Worm (Caenorhabditis elegans) whole organism, mixed stage, embryonic: Measurements from ENCODE around the gene srsx-25.

Experiments
- M03D4.4 ChIP-seq: sonication (generic microtip); optimal IDR thresholded peaks from 2 replicates; lab custom pipeline; 2017; ENCODE audit warnings: mild to moderate bottlenecking, missing genetic modification characterization, missing compliant biosample characterization
- bed-3 ChIP-seq: fragments of 200-800 bp; sonication (Bioruptor generic); optimal IDR thresholded peaks from 3 replicates; lab custom pipeline; 2018; ENCODE audit warnings: mild to moderate bottlenecking, missing genetic modification characterization, moderate library complexity, missing compliant biosample characterization
- blmp-1 ChIP-seq: fragments of 150-350 bp; optimal IDR thresholded peaks from 2 replicates; lab custom pipeline; 2014; ENCODE audit warnings: missing biosample characterization, missing genetic modification characterization
- ceh-39 ChIP-seq: fragments of 150-350 bp; optimal IDR thresholded peaks from 2 replicates; lab custom pipeline; 2014; ENCODE audit warnings: missing biosample characterization, missing genetic modification characterization
- ceh-43 ChIP-seq: fragments of 200-800 bp; sonication (Bioruptor generic); optimal IDR thresholded peaks from 2 replicates; lab custom pipeline; 2018; ENCODE audit warnings: mild to moderate bottlenecking, missing genetic modification characterization, moderate library complexity, missing compliant biosample characterization
- ces-1 ChIP-seq: fragments of 150-350 bp; optimal IDR thresholded peaks from 2 replicates; lab custom pipeline; 2014; ENCODE audit warnings: missing biosample characterization, missing genetic modification reagents, missing genetic modification characterization
- cnd-1 ChIP-seq: fragments of 200-800 bp; sonication (Bioruptor generic); optimal IDR thresholded peaks from 2 replicates; lab custom pipeline; 2018; ENCODE audit warnings: mild to moderate bottlenecking, missing genetic modification characterization, missing compliant biosample characterization
- drap-1 ChIP-seq: fragments of 200-800 bp; sonication (Bioruptor generic); optimal IDR thresholded peaks from 3 replicates; lab custom pipeline; 2018; ENCODE audit warnings: mild to moderate bottlenecking, missing genetic modification characterization, missing compliant biosample characterization
- elt-1 ChIP-seq: sonication (generic microtip); optimal IDR thresholded peaks from 2 replicates; lab custom pipeline; 2017; ENCODE audit warnings: missing genetic modification characterization, mild to moderate bottlenecking, missing compliant biosample characterization, antibody characterized with exemption, moderate library complexity, borderline replicate concordance; ENCODE audit not compliant: insufficient read depth
- elt-3 ChIP-seq: fragments of 150-350 bp; optimal IDR thresholded peaks from 2 replicates; lab custom pipeline; 2014; ENCODE audit warnings: missing biosample characterization, missing genetic modification characterization
- flh-1 ChIP-seq: fragments of 200-800 bp; sonication (Bioruptor generic); optimal IDR thresholded peaks from 2 replicates; lab custom pipeline; 2018; ENCODE audit warnings: mild to moderate bottlenecking, missing genetic modification characterization, moderate library complexity, missing compliant biosample characterization
- ham-2 ChIP-seq: fragments of 200-800 bp; sonication (Bioruptor generic); optimal IDR thresholded peaks from 2 replicates; lab custom pipeline; 2018; ENCODE audit warnings: mild to moderate bottlenecking, missing genetic modification characterization, missing compliant biosample characterization
- hlh-1 ChIP-seq: fragments of 150-350 bp; optimal IDR thresholded peaks from 2 replicates; lab custom pipeline; 2014; ENCODE audit warnings: missing biosample characterization, missing genetic modification reagents, missing genetic modification characterization
- lin-13 ChIP-seq: fragments of 150-350 bp; optimal IDR thresholded peaks from 2 replicates; lab custom pipeline; 2014; ENCODE audit warnings: missing biosample characterization, missing genetic modification characterization
- lin-32 ChIP-seq: fragments of 200-800 bp; sonication (Bioruptor generic); optimal IDR thresholded peaks from 2 replicates; lab custom pipeline; 2018; ENCODE audit warnings: mild to moderate bottlenecking, missing genetic modification characterization, missing compliant biosample characterization
- mab-5 ChIP-seq: fragments of 150-350 bp; optimal IDR thresholded peaks from 2 replicates; lab custom pipeline; 2014; ENCODE audit warnings: missing biosample characterization, missing genetic modification characterization
- mep-1 ChIP-seq: fragments of 150-350 bp; optimal IDR thresholded peaks from 2 replicates; lab custom pipeline; 2017; ENCODE audit warnings: missing biosample characterization, missing genetic modification reagents, missing genetic modification characterization, inconsistent platforms
- mls-2 ChIP-seq: sonication (generic microtip); optimal IDR thresholded peaks from 2 replicates; lab custom pipeline; 2016; ENCODE audit warnings: mild to moderate bottlenecking, missing genetic modification characterization, moderate library complexity, missing compliant biosample characterization
- nhr-12 ChIP-seq: fragments of 150-350 bp; optimal IDR thresholded peaks from 2 replicates; lab custom pipeline; 2014; ENCODE audit warnings: missing biosample characterization, missing genetic modification characterization
- nhr-2 ChIP-seq: fragments of 150-350 bp; optimal IDR thresholded peaks from 2 replicates; lab custom pipeline; 2014; ENCODE audit warnings: missing biosample characterization, missing genetic modification characterization
- nhr-237 ChIP-seq: fragments of 150-350 bp; optimal IDR thresholded peaks from 2 replicates; lab custom pipeline; 2014; ENCODE audit warnings: missing biosample characterization, missing genetic modification characterization
- nhr-28 ChIP-seq: fragments of 150-350 bp; optimal IDR thresholded peaks from 2 replicates; lab custom pipeline; 2014; ENCODE audit warnings: missing biosample characterization, missing genetic modification characterization
- nhr-76 ChIP-seq: sonication (generic microtip); optimal IDR thresholded peaks from 2 replicates; lab custom pipeline; 2017; ENCODE audit warnings: missing biosample characterization, missing genetic modification characterization
- pha-4 ChIP-seq: fragments of 150-350 bp; optimal IDR thresholded peaks from 2 replicates; lab custom pipeline; 2018; ENCODE audit warnings: missing biosample characterization, missing genetic modification reagents, missing genetic modification characterization
- sptf-1 ChIP-seq: sonication (generic microtip); optimal IDR thresholded peaks from 2 replicates; lab custom pipeline; 2017; ENCODE audit warnings: mild to moderate bottlenecking, missing genetic modification characterization, moderate library complexity, missing compliant biosample characterization
- tbx-8 ChIP-seq: fragments of 200-800 bp; sonication (Bioruptor generic); optimal IDR thresholded peaks from 2 replicates; lab custom pipeline; 2018; ENCODE audit warnings: mild to moderate bottlenecking, missing genetic modification characterization, moderate library complexity, missing compliant biosample characterization
- unc-120 ChIP-seq: sonication (generic microtip); optimal IDR thresholded peaks from 2 replicates; lab custom pipeline; 2017; ENCODE audit warnings: missing genetic modification characterization, missing compliant biosample characterization; ENCODE audit not compliant: poor library complexity, severe bottlenecking
- unc-39 ChIP-seq: fragments of 150-350 bp; optimal IDR thresholded peaks from 2 replicates; lab custom pipeline; 2014; ENCODE audit warnings: missing biosample characterization, missing genetic modification characterization
- unc-62 ChIP-seq: fragments of 150-350 bp; optimal IDR thresholded peaks from 2 replicates; lab custom pipeline; 2014; ENCODE audit warnings: missing biosample characterization, missing genetic modification reagents, missing genetic modification characterization
- zip-8 ChIP-seq: fragments of 150-350 bp; optimal IDR thresholded peaks from 2 replicates; lab custom pipeline; 2014; ENCODE audit warnings: missing biosample characterization, missing genetic modification characterization
- ztf-11 ChIP-seq: fragments of 150-350 bp; optimal IDR thresholded peaks from 2 replicates; lab custom pipeline; 2014; ENCODE audit warnings: missing biosample characterization, missing genetic modification characterization

The srsx-25 gene

ce11 chrIV:13394686-13395085, 29.7 kb downstream of the srsx-25 start:
- TF ChIP-seq nhr-2 (tag; lab: Kevin White, UChicago) (peak; percentile 82), drap-1 (GFP tag; lab: Kevin White, UChicago) (no peak)

ce11 chrIV:13395255-13395654, 30.3 kb downstream of the srsx-25 start:
- TF ChIP-seq mab-5 (tag; lab: Kevin White, UChicago) (no peak), zip-8 (tag; lab: Kevin White, UChicago) (no peak), pha-4 (no peak), lin-32 (GFP tag; lab: Kevin White, UChicago) (no peak), lin-13 (tag; lab: Kevin White, UChicago) (no peak), mls-2 (tag; lab: Kevin White, UChicago) (no peak), ham-2 (GFP tag; lab: Kevin White, UChicago) (peak; percentile 30), unc-39 (tag; lab: Kevin White, UChicago) (no peak), hlh-1 (tag; lab: Kevin White, UChicago) (no peak), nhr-76 (tag; lab: Kevin White, UChicago) (no peak), nhr-28 (tag; lab: Kevin White, UChicago) (no peak), ceh-39 (tag; lab: Kevin White, UChicago) (no peak), unc-62 (GFP tag; lab: Kevin White, UChicago) (peak; percentile 37), cnd-1 (no peak), elt-1 (tag; lab: Kevin White, UChicago) (peak; percentile 60), nhr-237 (tag; lab: Kevin White, UChicago) (peak; percentile 27), nhr-12 (no peak), ztf-11 (tag; lab: Kevin White, UChicago) (no peak), tbx-8 (GFP tag; lab: Kevin White, UChicago) (no peak), ceh-43 (no peak), blmp-1 (no peak), drap-1 (GFP tag; lab: Kevin White, UChicago) (no peak), bed-3 (no peak), M03D4.4 (no peak), ces-1 (peak; percentile 57), unc-120 (tag; lab: Kevin White, UChicago) (peak; percentile 62), elt-3 (tag; lab: Kevin White, UChicago) (peak; percentile 35), sptf-1 (tag; lab: Kevin White, UChicago) (no peak)

- no peak for TF ChIP-seq ceh-43
- TF ChIP-seq ztf-11 (tag; lab: Kevin White, UChicago) = no peak
- TF ChIP-seq M03D4.4 = no peak
- no peak for TF ChIP-seq nhr-76 (tag; lab: Kevin White, UChicago)
- no peak for TF ChIP-seq pha-4
- TF ChIP-seq cnd-1 = no peak
- TF ChIP-seq unc-62 (GFP tag; lab: Kevin White, UChicago) = no peak
- TF ChIP-seq elt-1 (tag; lab: Kevin White, UChicago) = no peak
- TF ChIP-seq zip-8 (tag; lab: Kevin White, UChicago) = no peak
- TF ChIP-seq mep-1 (tag; lab: Kevin White, UChicago) = no peak
- no peak for TF ChIP-seq nhr-28 (tag; lab: Kevin White, UChicago)
- TF ChIP-seq hlh-1 (tag; lab: Kevin White, UChicago) = no peak
- TF ChIP-seq nhr-12 = no peak
- TF ChIP-seq tbx-8 (GFP tag; lab: Kevin White, UChicago) = no peak
- no peak for TF ChIP-seq mls-2 (tag; lab: Kevin White, UChicago)
- TF ChIP-seq, all 35 proteins: peak for 0
Observed at ce11 chrIV:13396375-13396774, 31.4 kb downstream of the srsx-25 start.

ce11 chrIV:13398728-13399127, 33.8 kb downstream of the srsx-25 start, which contains the start of gene Y62E10A.13:
Y62E10A.13 (minus strand) TSS chrIV:13399053.
- TF ChIP-seq nhr-2 (tag; lab: Kevin White, UChicago) = no peak
- no peak for TF ChIP-seq M03D4.4
- no peak for TF ChIP-seq lin-32 (GFP tag; lab: Kevin White, UChicago)
- TF ChIP-seq flh-1 = no peak
- no peak for TF ChIP-seq ceh-43
- no peak for TF ChIP-seq elt-3 (tag; lab: Kevin White, UChicago)
- no peak for TF ChIP-seq lin-13 (tag; lab: Kevin White, UChicago)
- no peak for TF ChIP-seq unc-39 (tag; lab: Kevin White, UChicago)
